Worm (Caenorhabditis elegans) whole organism, L4 larva: ENCODE measurements around the gene Y55D9A.2.

Source experiments
- F10B5.3 ChIP-seq: sonication (generic microtip); optimal IDR thresholded peaks from 2 replicates; lab custom pipeline; 2016; ENCODE audit warnings: mild to moderate bottlenecking, missing genetic modification characterization, missing compliant biosample characterization
- F26F4.8 ChIP-seq: fragments of 200-800 bp; sonication (Bioruptor generic); conservative IDR thresholded peaks from 2 replicates; pipeline ENCODE4 v1.3.6; 2022; ENCODE audit warnings: missing genetic modification characterization, missing compliant biosample characterization
- F37D6.2 ChIP-seq: sonication (generic microtip); optimal IDR thresholded peaks from 2 replicates; lab custom pipeline; 2016; ENCODE audit warnings: mild to moderate bottlenecking, missing genetic modification characterization, missing compliant biosample characterization
- F44E2.7 ChIP-seq: fragments of 200-800 bp; sonication (Bioruptor generic); IDR thresholded peaks from 2 replicates; pipeline ENCODE4 v2.1.2; 2022; ENCODE audit warnings: missing genetic modification characterization, missing compliant biosample characterization
- R02D3.7 ChIP-seq: fragments of 150-350 bp; sonication (generic microtip); optimal IDR thresholded peaks from 3 replicates; lab custom pipeline; 2014; ENCODE audit warnings: missing biosample characterization, missing genetic modification characterization
- T20F7.1 ChIP-seq: fragments of 200-800 bp; sonication (Bioruptor generic); optimal IDR thresholded peaks from 2 replicates; lab custom pipeline; 2018; ENCODE audit warnings: mild to moderate bottlenecking, missing genetic modification characterization, missing compliant biosample characterization
- T26A8.4 ChIP-seq: fragments of 200-800 bp; sonication (Bioruptor generic); IDR thresholded peaks from 2 replicates; pipeline ENCODE4 v1.3.6; 2022; ENCODE audit warnings: missing genetic modification characterization, missing compliant biosample characterization
- ZK546.5 ChIP-seq, 2 experiments: sonication (generic microtip); optimal IDR thresholded peaks; 2 replicates each; lab custom pipeline; 2017; ENCODE audit warnings: missing biosample characterization in 2 of 2, missing genetic modification characterization in 2 of 2
- aha-1 ChIP-seq: fragments of 150-350 bp; peaks from one replicate; lab custom pipeline; 2014; ENCODE audit warnings: missing biosample characterization, missing genetic modification characterization
- aly-2 ChIP-seq: sonication (generic microtip); optimal IDR thresholded peaks from 2 replicates; lab custom pipeline; 2018; ENCODE audit warnings: missing biosample characterization, missing genetic modification characterization
- ama-1 ChIP-seq: fragments of 150-350 bp; optimal IDR thresholded peaks from 2 replicates; lab custom pipeline; 2014; ENCODE audit warnings: inconsistent platforms, mixed read lengths
- attf-4 ChIP-seq: sonication (generic microtip); optimal IDR thresholded peaks from 3 replicates; lab custom pipeline; 2017; ENCODE audit warnings: missing biosample characterization, missing genetic modification characterization
- ceh-28 ChIP-seq: fragments of 150-350 bp; optimal IDR thresholded peaks from 2 replicates; lab custom pipeline; 2014; ENCODE audit warnings: missing biosample characterization, missing genetic modification reagents, missing genetic modification characterization
- ceh-62 ChIP-seq: sonication (generic microtip); optimal IDR thresholded peaks from 2 replicates; lab custom pipeline; 2017; ENCODE audit warnings: missing biosample characterization, missing genetic modification characterization
- ces-1 ChIP-seq: fragments of 150-350 bp; sonication (generic microtip); optimal IDR thresholded peaks from 4 replicates; lab custom pipeline; 2014; ENCODE audit warnings: missing biosample characterization, missing genetic modification reagents, missing genetic modification characterization
- cey-2 ChIP-seq: sonication (generic microtip); optimal IDR thresholded peaks from 3 replicates; lab custom pipeline; 2017; ENCODE audit warnings: missing genetic modification characterization, mild to moderate bottlenecking, missing compliant biosample characterization, antibody characterized with exemption, borderline replicate concordance; ENCODE audit not compliant: insufficient read depth
- daf-19 ChIP-seq: fragments of 200-800 bp; sonication (Bioruptor generic); conservative IDR thresholded peaks from 2 replicates; pipeline ENCODE4 v1.3.6; 2022; ENCODE audit warnings: missing genetic modification characterization, missing compliant biosample characterization
- dmd-6 ChIP-seq: fragments of 200-800 bp; sonication (Bioruptor generic); IDR thresholded peaks from 2 replicates; pipeline ENCODE4 v1.3.6; 2022; ENCODE audit warnings: missing genetic modification reagents, missing genetic modification characterization, missing compliant biosample characterization
- dmd-8 ChIP-seq: fragments of 200-800 bp; sonication (Bioruptor generic); IDR thresholded peaks from 2 replicates; pipeline ENCODE4 v1.3.6; 2022; ENCODE audit warnings: missing genetic modification characterization, missing compliant biosample characterization
- dmd-9 ChIP-seq: fragments of 200-800 bp; sonication (Bioruptor generic); IDR thresholded peaks from 2 replicates; pipeline ENCODE4 v1.3.6; 2022; ENCODE audit warnings: missing genetic modification reagents, missing genetic modification characterization, missing compliant biosample characterization
- dpl-1 ChIP-seq: fragments of 150-350 bp; optimal IDR thresholded peaks from 2 replicates; lab custom pipeline; 2014; ENCODE audit warnings: missing biosample characterization, missing genetic modification reagents, missing genetic modification characterization
- duxl-1 ChIP-seq: sonication (generic microtip); optimal IDR thresholded peaks from 2 replicates; lab custom pipeline; 2016; ENCODE audit warnings: mild to moderate bottlenecking, missing genetic modification characterization, moderate library complexity, missing compliant biosample characterization; ENCODE audit not compliant: poor library complexity
- dve-1 ChIP-seq: sonication (generic microtip); optimal IDR thresholded peaks from 2 replicates; lab custom pipeline; 2017; ENCODE audit warnings: antibody characterized with exemption, mild to moderate bottlenecking, missing genetic modification characterization, missing compliant biosample characterization; ENCODE audit not compliant: insufficient read depth
- egl-27 ChIP-seq: sonication (generic microtip); optimal IDR thresholded peaks from 3 replicates; lab custom pipeline; 2017; ENCODE audit warnings: missing biosample characterization, missing genetic modification reagents, missing genetic modification characterization
- fkh-10 ChIP-seq: fragments of 150-350 bp; optimal IDR thresholded peaks from 2 replicates; lab custom pipeline; 2014; ENCODE audit warnings: missing biosample characterization, missing genetic modification reagents, missing genetic modification characterization
- fos-1 ChIP-seq: fragments of 150-350 bp; optimal IDR thresholded peaks from 2 replicates; lab custom pipeline; 2014; ENCODE audit warnings: missing biosample characterization, missing genetic modification characterization
- gei-8 ChIP-seq: fragments of 200-800 bp; sonication (Bioruptor generic); optimal IDR thresholded peaks from 2 replicates; lab custom pipeline; 2018; ENCODE audit warnings: mild to moderate bottlenecking, missing genetic modification characterization, missing compliant biosample characterization
- hif-1 ChIP-seq, 2 experiments: sonication (generic microtip); optimal IDR thresholded peaks; 2 replicates each; lab custom pipeline; 2016 to 2017; ENCODE audit warnings: missing compliant biosample characterization in 2 of 2, missing genetic modification characterization in 2 of 2, missing genetic modification reagents in 2 of 2, missing genotype in 2 of 2, mild to moderate bottlenecking in 1 of 2
- jun-1 ChIP-seq: fragments of 150-350 bp; optimal IDR thresholded peaks from 2 replicates; lab custom pipeline; 2014; ENCODE audit warnings: missing biosample characterization, missing genetic modification reagents, missing genetic modification characterization
- lin-15B ChIP-seq: fragments of 150-350 bp; sonication (generic microtip); optimal IDR thresholded peaks from 3 replicates; lab custom pipeline; 2014; ENCODE audit warnings: missing biosample characterization, missing genetic modification characterization
- lin-39 ChIP-seq: fragments of 150-350 bp; optimal IDR thresholded peaks from 2 replicates; lab custom pipeline; 2014; ENCODE audit warnings: missing biosample characterization, missing genetic modification reagents, missing genetic modification characterization
- lsy-2 ChIP-seq, 2 experiments: fragments of 150-350 bp in 1 of 2; sonication (generic microtip) in 1 of 2; optimal IDR thresholded peaks; 2 replicates each; lab custom pipeline; 2014 to 2017; ENCODE audit warnings: missing biosample characterization in 2 of 2, missing genetic modification characterization in 2 of 2
- madf-5 ChIP-seq, 2 experiments: fragments of 200-800 bp; sonication (Bioruptor generic); IDR thresholded peaks; 2 replicates each; pipeline ENCODE4 v1.3.6; 2022; ENCODE audit warnings: missing compliant biosample characterization in 2 of 2, missing genetic modification characterization in 2 of 2
- madf-9 ChIP-seq: fragments of 200-800 bp; sonication (Bioruptor generic); conservative IDR thresholded peaks from 2 replicates; pipeline ENCODE4 v1.3.6; 2022; ENCODE audit warnings: missing genetic modification reagents, missing genetic modification characterization, missing compliant biosample characterization
- mep-1 ChIP-seq: fragments of 150-350 bp; sonication (generic microtip); optimal IDR thresholded peaks from 3 replicates; lab custom pipeline; 2014; ENCODE audit warnings: missing biosample characterization, missing genetic modification characterization
- mes-2 ChIP-seq: sonication (generic microtip); optimal IDR thresholded peaks from 2 replicates; lab custom pipeline; 2016; ENCODE audit warnings: missing genotype, mild to moderate bottlenecking, missing genetic modification characterization, missing compliant biosample characterization; ENCODE audit not compliant: poor library complexity, severe bottlenecking
- mxl-2 ChIP-seq: fragments of 200-800 bp; sonication (Bioruptor generic); conservative IDR thresholded peaks from 2 replicates; pipeline ENCODE4 v1.3.6; 2022; ENCODE audit warnings: missing genetic modification reagents, missing genetic modification characterization, missing compliant biosample characterization
- nhr-10 ChIP-seq: fragments of 150-350 bp; optimal IDR thresholded peaks from 2 replicates; lab custom pipeline; 2014; ENCODE audit warnings: missing biosample characterization, missing genetic modification characterization
- nhr-11 ChIP-seq: fragments of 150-350 bp; optimal IDR thresholded peaks from 2 replicates; lab custom pipeline; 2014; ENCODE audit warnings: missing biosample characterization, missing genetic modification characterization
- nhr-25 ChIP-seq: sonication (generic microtip); optimal IDR thresholded peaks from 2 replicates; lab custom pipeline; 2017; ENCODE audit warnings: missing genetic modification characterization, mild to moderate bottlenecking, missing compliant biosample characterization, antibody characterized with exemption, moderate library complexity, borderline replicate concordance; ENCODE audit not compliant: insufficient read depth
- nhr-41 ChIP-seq: fragments of 200-800 bp; sonication (Bioruptor generic); IDR thresholded peaks from 2 replicates; pipeline ENCODE4 v1.3.6; 2022; ENCODE audit warnings: missing genetic modification reagents, missing genetic modification characterization, missing compliant biosample characterization
- nhr-76 ChIP-seq: fragments of 150-350 bp; optimal IDR thresholded peaks from 2 replicates; lab custom pipeline; 2014; ENCODE audit warnings: missing biosample characterization, missing genetic modification characterization
- rbr-2 ChIP-seq: sonication (generic microtip); optimal IDR thresholded peaks from 2 replicates; lab custom pipeline; 2016; ENCODE audit warnings: missing genotype, missing genetic modification characterization, missing compliant biosample characterization
- sdz-12 ChIP-seq: fragments of 200-800 bp; sonication (Bioruptor generic); optimal IDR thresholded peaks from 2 replicates; lab custom pipeline; 2018; ENCODE audit warnings: mild to moderate bottlenecking, missing genetic modification characterization, missing compliant biosample characterization
- set-16 ChIP-seq: fragments of 200-800 bp; sonication (Bioruptor generic); IDR thresholded peaks from 2 replicates; pipeline ENCODE4 v1.3.6; 2022; ENCODE audit warnings: missing genetic modification reagents, missing genetic modification characterization, missing compliant biosample characterization
- spr-1 ChIP-seq: sonication (generic microtip); optimal IDR thresholded peaks from 2 replicates; lab custom pipeline; 2016; ENCODE audit warnings: mild to moderate bottlenecking, missing genetic modification characterization, missing compliant biosample characterization
- spr-3 ChIP-seq: fragments of 200-800 bp; sonication (Bioruptor generic); optimal IDR thresholded peaks from 2 replicates; lab custom pipeline; 2018; ENCODE audit warnings: mild to moderate bottlenecking, missing genetic modification characterization, missing compliant biosample characterization
- tra-1 ChIP-seq: fragments of 200-800 bp; sonication (Bioruptor generic); IDR thresholded peaks from 2 replicates; pipeline ENCODE4 v1.3.6; 2022; ENCODE audit warnings: missing genetic modification reagents, missing genetic modification characterization, missing compliant biosample characterization
- zip-11 ChIP-seq: fragments of 200-800 bp; sonication (Bioruptor generic); IDR thresholded peaks from 2 replicates; pipeline ENCODE4 v1.3.6; 2022; ENCODE audit warnings: missing genetic modification characterization, missing compliant biosample characterization
- ztf-11 ChIP-seq: fragments of 150-350 bp; optimal IDR thresholded peaks from 2 replicates; lab custom pipeline; 2014; ENCODE audit warnings: missing biosample characterization, missing genetic modification characterization

The Y55D9A.2 gene

DNA sequence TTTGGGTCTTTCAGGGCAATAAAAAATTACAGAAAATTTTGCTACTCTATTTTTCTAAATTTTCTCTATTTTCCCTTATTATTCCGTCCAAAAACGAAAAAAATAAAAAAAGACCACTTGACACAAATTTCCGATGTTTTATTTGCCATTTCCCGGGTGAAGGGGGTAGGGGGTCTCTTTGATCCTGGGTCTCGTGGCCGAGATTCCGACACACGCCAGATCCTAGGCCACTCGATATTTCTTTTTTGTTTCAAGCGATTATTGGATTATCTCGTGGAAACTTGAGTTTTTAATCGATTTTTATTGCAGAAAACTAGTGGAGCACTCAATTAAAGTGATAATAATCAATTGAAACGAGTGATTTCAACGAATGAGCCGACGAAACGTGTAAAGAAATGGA is 47.9 kb upstream of the Y55D9A.2 start, which contains the start of the genes wdfy-3 and C26H9A.4:
wdfy-3 (plus strand) TSS at position 308 of the 400 bp plus-strand sequence.
C26H9A.4 (plus strand) TSS at position 317 of the 400 bp plus-strand sequence.
- TF ChIP-seq dpl-1 (GFP tag; lab: Kevin White, UChicago) = peak; percentile 28
- TF ChIP-seq lin-15B = no peak

DNA sequence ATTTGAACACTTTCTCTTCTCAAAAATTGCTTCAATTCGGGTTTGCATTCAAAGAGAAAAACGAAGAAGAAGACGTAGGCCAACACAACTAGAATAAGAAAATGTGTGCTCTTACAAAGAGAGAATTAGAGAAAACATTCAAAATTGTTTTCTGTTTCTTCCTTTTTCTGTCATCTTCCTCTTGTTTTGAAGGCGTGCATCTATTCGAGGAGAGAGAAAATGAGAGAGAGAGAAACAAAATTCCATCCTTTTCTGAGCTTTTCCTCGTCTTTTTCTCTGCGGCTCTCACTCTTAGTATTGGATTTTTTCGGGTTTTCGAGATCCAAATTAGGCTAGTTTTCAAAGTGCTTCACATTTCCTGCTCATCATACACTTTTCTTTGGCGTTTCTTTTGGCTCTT is 46.3 kb upstream of the Y55D9A.2 start:
- no peak for TF ChIP-seq mes-2 (tag; lab: Kevin White, UChicago)
- TF ChIP-seq spr-3 (GFP tag; lab: Kevin White, UChicago) = no peak
- TF ChIP-seq lin-39 (tag; lab: Kevin White, UChicago) = no peak
- no peak for TF ChIP-seq daf-19 (GFP tag; lab: Robert Waterston, UW)
- no peak for TF ChIP-seq ama-1 (lab: Kevin White, UChicago)
- no peak for TF ChIP-seq nhr-76 (tag; lab: Kevin White, UChicago)
- TF ChIP-seq rbr-2 = peak; percentile 63
- TF ChIP-seq lsy-2 (tag; optimal IDR thresholded peaks at IDR 0.05; lab: Kevin White, UChicago) = peak in 1 of 2 experiments; percentile 78
- TF ChIP-seq T26A8.4 = no peak
- no peak for TF ChIP-seq fos-1 (tag; lab: Kevin White, UChicago)
- no peak for TF ChIP-seq R02D3.7 (tag; lab: Kevin White, UChicago)
- no peak for TF ChIP-seq nhr-11 (tag; lab: Kevin White, UChicago)
- no peak for TF ChIP-seq cey-2 (tag; lab: Kevin White, UChicago)
- TF ChIP-seq hif-1 (tag; optimal IDR thresholded peaks at IDR 0.05; lab: Kevin White, UChicago) = no peak
- no peak for TF ChIP-seq ces-1 (GFP tag; lab: Kevin White, UChicago)
- no peak for TF ChIP-seq zip-11 (GFP tag; lab: Robert Waterston, UW)
- no peak for TF ChIP-seq spr-1
- no peak for TF ChIP-seq F44E2.7 (GFP tag; lab: Robert Waterston, UW)
- no peak for TF ChIP-seq tra-1
- TF ChIP-seq madf-9 (GFP tag; lab: Robert Waterston, UW) = no peak
- TF ChIP-seq T20F7.1 (GFP tag; lab: Kevin White, UChicago) = no peak
- no peak for TF ChIP-seq dmd-9 (GFP tag; lab: Robert Waterston, UW)
- peak; percentile 97 for TF ChIP-seq fkh-10 (GFP tag; lab: Kevin White, UChicago)
- TF ChIP-seq mxl-2 (GFP tag; lab: Robert Waterston, UW) = no peak
- peak; percentile 39 for TF ChIP-seq dpl-1 (GFP tag; lab: Kevin White, UChicago)
- TF ChIP-seq ztf-11 (tag; lab: Kevin White, UChicago) = no peak
- TF ChIP-seq dmd-6 (GFP tag; lab: Robert Waterston, UW) = no peak
- TF ChIP-seq F10B5.3 = no peak
- no peak for TF ChIP-seq nhr-25 (tag; lab: Kevin White, UChicago)
- no peak for TF ChIP-seq nhr-10
- TF ChIP-seq aly-2 (tag; lab: Kevin White, UChicago) = no peak
- TF ChIP-seq aha-1 (tag; lab: Kevin White, UChicago) = no peak
- TF ChIP-seq egl-27 = no peak
- TF ChIP-seq dve-1 (tag; lab: Kevin White, UChicago) = no peak
- no peak for TF ChIP-seq nhr-41 (GFP tag; lab: Robert Waterston, UW)
- no peak for TF ChIP-seq duxl-1 (tag; lab: Kevin White, UChicago)
- no peak for TF ChIP-seq ceh-62 (tag; lab: Kevin White, UChicago)
- TF ChIP-seq set-16 (GFP tag; lab: Robert Waterston, UW) = no peak
- no peak for TF ChIP-seq ceh-28 (tag; lab: Kevin White, UChicago)
- no peak for TF ChIP-seq dmd-8 (GFP tag; lab: Robert Waterston, UW)
- TF ChIP-seq madf-5 (GFP tag; IDR thresholded peaks at IDR 0.05; lab: Robert Waterston, UW) = no peak
- TF ChIP-seq jun-1 (tag; lab: Kevin White, UChicago) = no peak
- TF ChIP-seq attf-4 (tag; lab: Kevin White, UChicago) = no peak
- no peak for TF ChIP-seq gei-8 (GFP tag; lab: Kevin White, UChicago)
- TF ChIP-seq mep-1 (tag; lab: Kevin White, UChicago) = peak; percentile 53
- TF ChIP-seq ZK546.5 (tag; optimal IDR thresholded peaks at IDR 0.05; lab: Kevin White, UChicago) = no peak
- no peak for TF ChIP-seq sdz-12 (GFP tag; lab: Kevin White, UChicago)
- no peak for TF ChIP-seq F37D6.2 (tag; lab: Kevin White, UChicago)
- TF ChIP-seq F26F4.8 (GFP tag; lab: Robert Waterston, UW) = no peak
